Worm (Caenorhabditis elegans) whole organism, mixed stage, embryonic: ENCODE measurements around the gene nifk-1.
A peak's percentile ranks its signal among the peaks of the same experiment; 100 is the strongest.

Experiments
- M03D4.4 ChIP-seq: sonication (generic microtip); optimal IDR thresholded peaks from 2 replicates; lab custom pipeline; 2017; ENCODE audit warnings: mild to moderate bottlenecking, missing genetic modification characterization, missing compliant biosample characterization
- bed-3 ChIP-seq: fragments of 200-800 bp; sonication (Bioruptor generic); optimal IDR thresholded peaks from 3 replicates; lab custom pipeline; 2018; ENCODE audit warnings: mild to moderate bottlenecking, missing genetic modification characterization, moderate library complexity, missing compliant biosample characterization
- blmp-1 ChIP-seq: fragments of 150-350 bp; optimal IDR thresholded peaks from 2 replicates; lab custom pipeline; 2014; ENCODE audit warnings: missing biosample characterization, missing genetic modification characterization
- ceh-39 ChIP-seq: fragments of 150-350 bp; optimal IDR thresholded peaks from 2 replicates; lab custom pipeline; 2014; ENCODE audit warnings: missing biosample characterization, missing genetic modification characterization
- ceh-43 ChIP-seq: fragments of 200-800 bp; sonication (Bioruptor generic); optimal IDR thresholded peaks from 2 replicates; lab custom pipeline; 2018; ENCODE audit warnings: mild to moderate bottlenecking, missing genetic modification characterization, moderate library complexity, missing compliant biosample characterization
- ceh-83 ChIP-seq: fragments of 200-800 bp; sonication (Bioruptor generic); optimal IDR thresholded peaks from 2 replicates; lab custom pipeline; 2018; ENCODE audit warnings: mild to moderate bottlenecking, missing genetic modification characterization, missing compliant biosample characterization
- ces-1 ChIP-seq: fragments of 150-350 bp; optimal IDR thresholded peaks from 2 replicates; lab custom pipeline; 2014; ENCODE audit warnings: missing biosample characterization, missing genetic modification reagents, missing genetic modification characterization
- cnd-1 ChIP-seq: fragments of 200-800 bp; sonication (Bioruptor generic); optimal IDR thresholded peaks from 2 replicates; lab custom pipeline; 2018; ENCODE audit warnings: mild to moderate bottlenecking, missing genetic modification characterization, missing compliant biosample characterization
- drap-1 ChIP-seq: fragments of 200-800 bp; sonication (Bioruptor generic); optimal IDR thresholded peaks from 3 replicates; lab custom pipeline; 2018; ENCODE audit warnings: mild to moderate bottlenecking, missing genetic modification characterization, missing compliant biosample characterization
- flh-1 ChIP-seq: fragments of 200-800 bp; sonication (Bioruptor generic); optimal IDR thresholded peaks from 2 replicates; lab custom pipeline; 2018; ENCODE audit warnings: mild to moderate bottlenecking, missing genetic modification characterization, moderate library complexity, missing compliant biosample characterization
- ham-2 ChIP-seq: fragments of 200-800 bp; sonication (Bioruptor generic); optimal IDR thresholded peaks from 2 replicates; lab custom pipeline; 2018; ENCODE audit warnings: mild to moderate bottlenecking, missing genetic modification characterization, missing compliant biosample characterization
- hlh-1 ChIP-seq: fragments of 150-350 bp; optimal IDR thresholded peaks from 2 replicates; lab custom pipeline; 2014; ENCODE audit warnings: missing biosample characterization, missing genetic modification reagents, missing genetic modification characterization
- lin-13 ChIP-seq: fragments of 150-350 bp; optimal IDR thresholded peaks from 2 replicates; lab custom pipeline; 2014; ENCODE audit warnings: missing biosample characterization, missing genetic modification characterization
- lin-32 ChIP-seq: fragments of 200-800 bp; sonication (Bioruptor generic); optimal IDR thresholded peaks from 2 replicates; lab custom pipeline; 2018; ENCODE audit warnings: mild to moderate bottlenecking, missing genetic modification characterization, missing compliant biosample characterization
- mab-5 ChIP-seq: fragments of 150-350 bp; optimal IDR thresholded peaks from 2 replicates; lab custom pipeline; 2014; ENCODE audit warnings: missing biosample characterization, missing genetic modification characterization
- mep-1 ChIP-seq: fragments of 150-350 bp; optimal IDR thresholded peaks from 2 replicates; lab custom pipeline; 2017; ENCODE audit warnings: missing biosample characterization, missing genetic modification reagents, missing genetic modification characterization, inconsistent platforms
- mls-2 ChIP-seq: sonication (generic microtip); optimal IDR thresholded peaks from 2 replicates; lab custom pipeline; 2016; ENCODE audit warnings: mild to moderate bottlenecking, missing genetic modification characterization, moderate library complexity, missing compliant biosample characterization
- nhr-12 ChIP-seq: fragments of 150-350 bp; optimal IDR thresholded peaks from 2 replicates; lab custom pipeline; 2014; ENCODE audit warnings: missing biosample characterization, missing genetic modification characterization
- nhr-2 ChIP-seq: fragments of 150-350 bp; optimal IDR thresholded peaks from 2 replicates; lab custom pipeline; 2014; ENCODE audit warnings: missing biosample characterization, missing genetic modification characterization
- nhr-237 ChIP-seq: fragments of 150-350 bp; optimal IDR thresholded peaks from 2 replicates; lab custom pipeline; 2014; ENCODE audit warnings: missing biosample characterization, missing genetic modification characterization
- nhr-28 ChIP-seq: fragments of 150-350 bp; optimal IDR thresholded peaks from 2 replicates; lab custom pipeline; 2014; ENCODE audit warnings: missing biosample characterization, missing genetic modification characterization
- nhr-76 ChIP-seq: sonication (generic microtip); optimal IDR thresholded peaks from 2 replicates; lab custom pipeline; 2017; ENCODE audit warnings: missing biosample characterization, missing genetic modification characterization
- pha-4 ChIP-seq: fragments of 150-350 bp; optimal IDR thresholded peaks from 2 replicates; lab custom pipeline; 2018; ENCODE audit warnings: missing biosample characterization, missing genetic modification reagents, missing genetic modification characterization
- sem-2 ChIP-seq: fragments of 200-800 bp; sonication (Bioruptor generic); optimal IDR thresholded peaks from 2 replicates; lab custom pipeline; 2018; ENCODE audit warnings: mild to moderate bottlenecking, missing genetic modification characterization, missing compliant biosample characterization
- snpc-4 ChIP-seq: fragments of 150-350 bp; optimal IDR thresholded peaks from 2 replicates; lab custom pipeline; 2014; ENCODE audit warnings: missing biosample characterization, missing genetic modification characterization
- sptf-1 ChIP-seq: sonication (generic microtip); optimal IDR thresholded peaks from 2 replicates; lab custom pipeline; 2017; ENCODE audit warnings: mild to moderate bottlenecking, missing genetic modification characterization, moderate library complexity, missing compliant biosample characterization
- tbx-8 ChIP-seq: fragments of 200-800 bp; sonication (Bioruptor generic); optimal IDR thresholded peaks from 2 replicates; lab custom pipeline; 2018; ENCODE audit warnings: mild to moderate bottlenecking, missing genetic modification characterization, moderate library complexity, missing compliant biosample characterization
- unc-120 ChIP-seq: sonication (generic microtip); optimal IDR thresholded peaks from 2 replicates; lab custom pipeline; 2017; ENCODE audit warnings: missing genetic modification characterization, missing compliant biosample characterization; ENCODE audit not compliant: poor library complexity, severe bottlenecking
- unc-39 ChIP-seq: fragments of 150-350 bp; optimal IDR thresholded peaks from 2 replicates; lab custom pipeline; 2014; ENCODE audit warnings: missing biosample characterization, missing genetic modification characterization
- unc-62 ChIP-seq: fragments of 150-350 bp; optimal IDR thresholded peaks from 2 replicates; lab custom pipeline; 2014; ENCODE audit warnings: missing biosample characterization, missing genetic modification reagents, missing genetic modification characterization
- zip-8 ChIP-seq: fragments of 150-350 bp; optimal IDR thresholded peaks from 2 replicates; lab custom pipeline; 2014; ENCODE audit warnings: missing biosample characterization, missing genetic modification characterization
- ztf-11 ChIP-seq: fragments of 150-350 bp; optimal IDR thresholded peaks from 2 replicates; lab custom pipeline; 2014; ENCODE audit warnings: missing biosample characterization, missing genetic modification characterization

nifk-1 gene

DNA sequence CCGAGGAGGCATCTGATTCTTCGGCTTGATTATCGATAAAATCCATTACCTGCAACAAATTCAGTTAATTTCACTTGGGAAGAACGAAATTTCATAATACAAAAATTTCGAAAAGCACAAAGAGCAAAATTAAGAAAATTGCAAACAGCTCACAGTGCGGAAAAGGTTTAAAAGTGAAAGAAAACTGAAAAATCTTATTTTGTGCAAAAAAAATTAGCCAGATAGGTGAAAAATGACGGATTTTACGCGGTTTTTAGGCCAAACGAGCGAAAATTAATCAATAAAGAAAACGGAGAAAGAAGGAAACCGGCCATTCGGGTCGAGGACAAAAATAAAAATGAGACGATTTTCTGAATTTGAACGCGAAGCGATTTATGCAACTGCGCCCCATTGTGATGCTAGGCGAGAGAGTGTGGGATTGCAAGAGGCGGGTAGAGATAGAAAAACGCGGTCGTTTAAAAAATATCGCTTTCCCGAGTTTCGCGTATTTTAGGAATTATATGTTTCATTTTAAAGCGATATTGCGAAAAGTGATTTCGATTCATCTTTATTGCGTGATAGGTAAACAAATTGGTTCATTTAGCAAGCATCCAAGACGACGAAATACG is 27.6 kb upstream of the nifk-1 start, which contains the start of gene emb-5:
emb-5 (minus strand) TSS at position 51 of the 608 bp plus-strand sequence.
- TF ChIP-seq unc-120 (tag; lab: Kevin White, UChicago): no peak
- TF ChIP-seq drap-1 (GFP tag; lab: Kevin White, UChicago): peak; percentile 12
- TF ChIP-seq pha-4 (tag; lab: Kevin White, UChicago): peak; percentile 42
- no peak for TF ChIP-seq sem-2
- TF ChIP-seq unc-39 (tag; lab: Kevin White, UChicago): no peak
- TF ChIP-seq bed-3 (GFP tag; lab: Kevin White, UChicago): no peak
- TF ChIP-seq flh-1 (GFP tag; lab: Kevin White, UChicago): no peak
- TF ChIP-seq nhr-76 (tag; lab: Kevin White, UChicago): no peak
- peak; percentile 16 for TF ChIP-seq ham-2
- TF ChIP-seq lin-13 (tag; lab: Kevin White, UChicago): peak; percentile 81
- TF ChIP-seq nhr-12 (tag; lab: Kevin White, UChicago): no peak
- TF ChIP-seq blmp-1 (tag; lab: Kevin White, UChicago): no peak
- TF ChIP-seq zip-8 (tag; lab: Kevin White, UChicago): no peak
- no peak for TF ChIP-seq snpc-4
- no peak for TF ChIP-seq mls-2 (tag; lab: Kevin White, UChicago)
- TF ChIP-seq nhr-28 (tag; lab: Kevin White, UChicago): no peak
- TF ChIP-seq ztf-11 (tag; lab: Kevin White, UChicago): no peak
- TF ChIP-seq nhr-237 (tag; lab: Kevin White, UChicago): peak; percentile 44
- no peak for TF ChIP-seq ceh-83
- no peak for TF ChIP-seq ceh-43 (GFP tag; lab: Kevin White, UChicago)

DNA sequence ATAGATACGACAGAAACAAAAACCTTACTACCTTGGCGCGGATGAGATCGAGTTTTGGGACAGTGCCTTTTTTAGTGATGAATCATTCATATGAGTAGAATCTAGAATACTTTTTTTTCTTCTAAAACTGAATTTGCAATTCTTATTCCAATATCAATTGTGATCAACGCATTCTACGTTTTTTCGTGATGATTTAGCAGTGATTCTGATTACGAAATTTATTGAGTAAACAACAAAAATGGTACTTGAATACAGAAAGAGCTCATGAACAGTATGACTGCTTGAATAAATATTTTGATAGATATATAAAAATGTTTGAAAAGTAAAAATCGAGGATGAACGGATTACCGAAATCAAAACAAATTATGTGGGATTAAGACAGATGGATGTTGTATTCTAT is 22.0 kb upstream of the nifk-1 start, which contains the start of gene him-18:
him-18 (minus strand) TSS at position 101 of the 400 bp plus-strand sequence.
- TF ChIP-seq M03D4.4 (tag; lab: Kevin White, UChicago) (no peak), ceh-39 (no peak), sem-2 (no peak), zip-8 (tag; lab: Kevin White, UChicago) (no peak), nhr-2 (tag; lab: Kevin White, UChicago) (no peak), tbx-8 (GFP tag; lab: Kevin White, UChicago) (no peak), ceh-83 (no peak), drap-1 (GFP tag; lab: Kevin White, UChicago) (no peak)
- TF ChIP-seq, all 35 proteins: peak for 0

DNA sequence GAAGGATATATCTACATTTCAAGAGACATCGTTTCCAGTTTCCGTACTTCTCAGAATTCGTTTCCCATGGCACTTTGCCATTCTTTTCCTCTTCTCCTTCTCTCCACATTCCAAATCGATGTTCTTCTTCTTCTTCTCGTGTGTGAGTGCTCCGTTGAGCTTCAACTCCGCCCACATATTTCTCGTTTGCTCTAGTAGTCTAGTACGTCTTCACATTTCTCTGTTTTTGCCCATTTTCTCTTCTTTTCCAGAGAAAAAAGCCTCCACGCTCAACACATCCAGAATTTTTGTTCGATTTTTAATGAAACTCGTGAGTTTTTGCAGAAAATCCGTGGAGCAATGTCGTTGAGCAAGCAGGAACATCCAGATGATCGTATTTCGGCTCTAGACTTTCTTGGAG is 15.8 kb upstream of the nifk-1 start, which contains the start of gene T04A8.18:
T04A8.18 (plus strand) TSS at position 301 of the 400 bp plus-strand sequence.
- no peak for TF ChIP-seq drap-1 (GFP tag; lab: Kevin White, UChicago)
- no peak for TF ChIP-seq unc-62
- TF ChIP-seq ceh-39: no peak
- no peak for TF ChIP-seq ces-1 (GFP tag; lab: Kevin White, UChicago)

DNA sequence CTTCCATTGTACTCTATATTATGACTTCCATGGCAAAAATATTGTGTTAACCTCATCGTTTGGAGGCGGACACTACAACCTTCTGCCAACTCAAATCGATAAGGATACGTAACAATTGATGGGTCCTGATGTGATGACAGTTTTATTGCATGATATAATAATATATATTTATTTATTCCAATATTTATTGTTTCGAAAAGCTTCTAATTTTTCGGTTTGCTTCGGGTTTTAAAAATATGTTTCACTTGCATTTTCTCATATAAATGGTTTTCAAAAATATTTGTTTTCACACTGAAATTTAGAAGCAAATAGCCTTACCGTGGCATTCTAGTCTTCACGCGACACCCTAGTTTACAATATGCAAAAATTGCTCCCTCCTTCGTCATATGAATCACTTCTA is 13.6 kb upstream of the nifk-1 start, which contains the start of gene T04A8.13:
T04A8.13 (plus strand) TSS at position 301 of the 400 bp plus-strand sequence.
- TF ChIP-seq mep-1 (tag; lab: Kevin White, UChicago) (no peak), cnd-1 (tag; lab: Kevin White, UChicago) (no peak), mab-5 (tag; lab: Kevin White, UChicago) (no peak), blmp-1 (tag; lab: Kevin White, UChicago) (no peak), sem-2 (no peak), hlh-1 (tag; lab: Kevin White, UChicago) (no peak), flh-1 (GFP tag; lab: Kevin White, UChicago) (no peak), lin-32 (no peak), lin-13 (tag; lab: Kevin White, UChicago) (no peak), bed-3 (GFP tag; lab: Kevin White, UChicago) (no peak), ceh-83 (no peak), M03D4.4 (tag; lab: Kevin White, UChicago) (no peak), nhr-2 (tag; lab: Kevin White, UChicago) (no peak), ceh-43 (GFP tag; lab: Kevin White, UChicago) (no peak), ces-1 (GFP tag; lab: Kevin White, UChicago) (no peak), sptf-1 (tag; lab: Kevin White, UChicago) (no peak), ceh-39 (no peak), ham-2 (no peak), unc-62 (no peak)
- TF ChIP-seq, all 35 proteins: peak for 0
